Fruit fly (Drosophila melanogaster): ENCODE results near the gene tim.

The tim gene

dm6 chr2L:3472242-3472641, 35.7 kb downstream of the tim start, which contains the start of gene Pgant4 (continued):
- TF ChIP-seq Dll (GFP tag; IDR thresholded peaks at IDR 0.05; ENCODE audit: partially characterized antibody): no peak
- no peak for TF ChIP-seq Doc2 (GFP tag; IDR thresholded peaks at IDR 0.05)
- peak; percentile 23 for TF ChIP-seq slou (GFP tag; optimal IDR thresholded peaks at IDR 0.05)
- TF ChIP-seq CG12236 (GFP tag; optimal IDR thresholded peaks at IDR 0.05): no peak
- TF ChIP-seq HLHmδ (GFP tag; optimal IDR thresholded peaks at IDR 0.05): peak; percentile 24
- TF ChIP-seq CG3726 (GFP tag; IDR thresholded peaks at IDR 0.05): no peak
- no peak for TF ChIP-seq CG18476 (GFP tag; optimal IDR thresholded peaks at IDR 0.05)
- TF ChIP-seq CG18764 (GFP tag; optimal IDR thresholded peaks at IDR 0.05): peak; percentile 17
- TF ChIP-seq zen2 (GFP tag; IDR thresholded peaks at IDR 0.05; ENCODE audit: partially characterized antibody): no peak
- TF ChIP-seq caup (GFP tag; optimal IDR thresholded peaks at IDR 0.05; ENCODE audit: severe bottlenecking): peak; percentile 53
- TF ChIP-seq CG14710 (tag; optimal IDR thresholded peaks at IDR 0.05): no peak
- TF ChIP-seq pb (GFP tag; optimal IDR thresholded peaks at IDR 0.05): no peak
- peak; percentile 35 for TF ChIP-seq CG33213 (GFP tag; optimal IDR thresholded peaks at IDR 0.05)
- TF ChIP-seq CG3995 (GFP tag; optimal IDR thresholded peaks at IDR 0.05): no peak
- TF ChIP-seq CG2199 (GFP tag; IDR thresholded peaks at IDR 0.05): peak; percentile 79
- peak; percentile 36; the same call in 2 of the 3 replicates for TF ChIP-seq croc (GFP tag; conservative IDR thresholded peaks at IDR 0.05)
- peak; percentile 10 to 58 for TF ChIP-seq Pdp1 (GFP tag; optimal IDR thresholded peaks at IDR 0.05)
- no peak for TF ChIP-seq wor (GFP tag; IDR thresholded peaks at IDR 0.05)
- no peak for TF ChIP-seq Ets97D (GFP tag; optimal IDR thresholded peaks at IDR 0.05)
- peak; percentile 75 for TF ChIP-seq NfI (GFP tag; optimal IDR thresholded peaks at IDR 0.05)
- TF ChIP-seq ERR (GFP tag; optimal IDR thresholded peaks at IDR 0.05): no peak
- peak; percentile 66 for TF ChIP-seq Chrac-16 (GFP tag; optimal IDR thresholded peaks at IDR 0.05)
- TF ChIP-seq Ets65A (GFP tag): peak; percentile 41
- no peak for TF ChIP-seq CG12104 (GFP tag; optimal IDR thresholded peaks at IDR 0.05)
- TF ChIP-seq rib (GFP tag; IDR thresholded peaks at IDR 0.05): no peak
- TF ChIP-seq Sin3A (optimal IDR thresholded peaks at IDR 0.05): no peak
- TF ChIP-seq CG1602 (GFP tag; optimal IDR thresholded peaks at IDR 0.05): peak; percentile 13
- peak; percentile 51 for TF ChIP-seq CG2712 (tag; optimal IDR thresholded peaks at IDR 0.05)
- peak; percentile 82 for TF ChIP-seq onecut (GFP tag; IDR thresholded peaks at IDR 0.05)
- no peak; the same call in 2 of the 3 replicates for TF ChIP-seq gce (GFP tag; IDR thresholded peaks at IDR 0.05)
- TF ChIP-seq B-H2 (GFP tag; optimal IDR thresholded peaks at IDR 0.05): peak; percentile 43
- no peak for TF ChIP-seq aop (GFP tag; IDR thresholded peaks at IDR 0.05)
- TF ChIP-seq zfh1 (GFP tag; IDR thresholded peaks at IDR 0.05): peak; percentile 51; the same call in 2 of the 3 replicates
- 0 out of 2 replicates have a peak, but pooled peaks have one; percentile 29 for TF ChIP-seq Awh (GFP tag; IDR thresholded peaks at IDR 0.05)
- no peak for TF ChIP-seq Max (GFP tag; optimal IDR thresholded peaks at IDR 0.05)
- TF ChIP-seq eyg (GFP tag; optimal IDR thresholded peaks at IDR 0.05): no peak
- TF ChIP-seq CG15696 (tag; optimal IDR thresholded peaks at IDR 0.05): peak; percentile 56
- peak; percentile 43 for TF ChIP-seq CG10267 (tag; optimal IDR thresholded peaks at IDR 0.05)
- TF ChIP-seq tx (GFP tag; optimal IDR thresholded peaks at IDR 0.05): no peak
- TF ChIP-seq CG17829 (tag; optimal IDR thresholded peaks at IDR 0.05): peak; percentile 74
- no peak for TF ChIP-seq CG15269 (tag; optimal IDR thresholded peaks at IDR 0.05)
- TF ChIP-seq CG8359 (GFP tag; optimal IDR thresholded peaks at IDR 0.05; ENCODE audit: borderline replicate concordance): no peak
- no peak for TF ChIP-seq Bteb2 (GFP tag; optimal IDR thresholded peaks at IDR 0.05)
- peak; percentile 62 for TF ChIP-seq CG8290 (GFP tag; optimal IDR thresholded peaks at IDR 0.05)
- TF ChIP-seq CG8290 (tag; optimal IDR thresholded peaks at IDR 0.05): peak in 1 of 2 experiments; percentile 75
- no peak for TF ChIP-seq Trl (optimal IDR thresholded peaks at IDR 0.05)
- TF ChIP-seq Trl (GFP tag; optimal IDR thresholded peaks at IDR 0.05): peak; percentile 32
- TF ChIP-seq CG5245 (GFP tag; optimal IDR thresholded peaks at IDR 0.05): peak; percentile 65
- no peak for TF ChIP-seq Sox102F (GFP tag; optimal IDR thresholded peaks at IDR 0.05)
- no peak for TF ChIP-seq unc-4 (GFP tag; IDR thresholded peaks at IDR 0.05; ENCODE audit: partially characterized antibody)
- TF ChIP-seq HHEX (GFP tag; optimal IDR thresholded peaks at IDR 0.05): peak; percentile 64
- TF ChIP-seq Mrtf (GFP tag; IDR thresholded peaks at IDR 0.05): peak; percentile 79; the same call in 2 of the 3 replicates
